Fruit fly (Drosophila melanogaster) whole organism, embryonic: Measurements from ENCODE around the gene CG6891.
A peak's percentile ranks its signal among the peaks of the same experiment; 100 is the strongest.

Experiments
- Abd-B ChIP-seq: fragments of 200-800 bp; sonication (Bioruptor generic); optimal IDR thresholded peaks from 2 replicates; lab custom pipeline; 2018; ENCODE audit warnings: missing biosample characterization, mild to moderate bottlenecking, missing genetic modification characterization, moderate library complexity
- Bdp1 ChIP-seq: fragments of 200-800 bp; sonication (Bioruptor generic); optimal IDR thresholded peaks from 3 replicates; lab custom pipeline; 2016; ENCODE audit warnings: missing biosample characterization, missing genetic modification characterization
- C15 ChIP-seq: fragments of 200-800 bp; sonication (Bioruptor generic); IDR thresholded peaks from 3 replicates; pipeline ENCODE4 v1.3.6; 2022; ENCODE audit warnings: missing biosample characterization, missing genetic modification characterization
- CG10431 ChIP-seq: fragments of 200-800 bp; sonication (Bioruptor generic); optimal IDR thresholded peaks from 3 replicates; lab custom pipeline; 2018; ENCODE audit warnings: missing biosample characterization, mild to moderate bottlenecking, missing genetic modification characterization
- CG13894 ChIP-seq: fragments of 200-800 bp; sonication (Bioruptor generic); optimal IDR thresholded peaks from 3 replicates; lab custom pipeline; 2018; ENCODE audit warnings: missing biosample characterization, mild to moderate bottlenecking, missing genetic modification characterization, moderate library complexity
- CG14965 ChIP-seq: fragments of 200-800 bp; sonication (Bioruptor generic); optimal IDR thresholded peaks from 2 replicates; lab custom pipeline; 2016; ENCODE audit warnings: missing biosample characterization, missing genetic modification characterization, borderline replicate concordance
- CG15011 ChIP-seq: fragments of 200-800 bp; sonication (Bioruptor generic); optimal IDR thresholded peaks from 3 replicates; lab custom pipeline; 2018; ENCODE audit warnings: missing biosample characterization, mild to moderate bottlenecking, missing genetic modification characterization
- CG17361 ChIP-seq: fragments of 200-800 bp; sonication (Bioruptor generic); IDR thresholded peaks from 3 replicates; pipeline ENCODE4 v1.3.6; 2022; ENCODE audit warnings: missing biosample characterization, missing genetic modification characterization
- CG17568 ChIP-seq: fragments of 200-800 bp; sonication (Bioruptor generic); optimal IDR thresholded peaks from 2 replicates; lab custom pipeline; 2018; ENCODE audit warnings: missing biosample characterization, mild to moderate bottlenecking, missing genetic modification characterization, moderate library complexity
- CG3065 ChIP-seq: fragments of 200-800 bp; sonication (Bioruptor generic); optimal IDR thresholded peaks from 2 replicates; lab custom pipeline; 2016; ENCODE audit warnings: missing biosample characterization, missing genetic modification characterization
- CG31388 ChIP-seq: fragments of 200-800 bp; sonication (Bioruptor generic); optimal IDR thresholded peaks from 2 replicates; lab custom pipeline; 2016; ENCODE audit warnings: missing biosample characterization, missing genetic modification characterization
- CG3407 ChIP-seq: fragments of 200-800 bp; sonication (Bioruptor generic); optimal IDR thresholded peaks from 2 replicates; lab custom pipeline; 2018; ENCODE audit warnings: missing biosample characterization, mild to moderate bottlenecking, missing genetic modification characterization
- CG4707 ChIP-seq: fragments of 200-800 bp; sonication (Bioruptor generic); optimal IDR thresholded peaks from 2 replicates; lab custom pipeline; 2018; ENCODE audit warnings: missing biosample characterization, mild to moderate bottlenecking, missing genetic modification characterization, moderate library complexity
- CG6689 ChIP-seq: fragments of 200-800 bp; sonication (Bioruptor generic); IDR thresholded peaks from 2 replicates; pipeline ENCODE4 v1.3.6; 2022; ENCODE audit warnings: missing biosample characterization, missing genetic modification characterization
- CG7839 ChIP-seq: fragments of 200-800 bp; sonication (Bioruptor generic); optimal IDR thresholded peaks from 3 replicates; lab custom pipeline; 2018; ENCODE audit warnings: missing biosample characterization, mild to moderate bottlenecking, missing genetic modification characterization, moderate library complexity
- CG8290 ChIP-seq, 3 experiments: fragments of 200-800 bp; sonication (Bioruptor generic); optimal IDR thresholded peaks; 2 replicates each; lab custom pipeline; 2016 to 2019; ENCODE audit warnings: missing biosample characterization in 3 of 3, missing genetic modification characterization in 3 of 3, mild to moderate bottlenecking in 2 of 3, moderate library complexity in 1 of 3
- CG8924 ChIP-seq: fragments of 200-800 bp; optimal IDR thresholded peaks from 3 replicates; lab custom pipeline; 2019; ENCODE audit warnings: missing biosample characterization, mild to moderate bottlenecking, missing genetic modification characterization, moderate library complexity
- Dad ChIP-seq: fragments of 200-800 bp; sonication (Bioruptor generic); optimal IDR thresholded peaks from 3 replicates; lab custom pipeline; 2016; ENCODE audit warnings: missing biosample characterization, missing genetic modification characterization
- Drgx ChIP-seq: fragments of 200-800 bp; sonication (Bioruptor generic); IDR thresholded peaks from 2 replicates; pipeline ENCODE4 v1.3.6; 2022; ENCODE audit warnings: missing biosample characterization, missing genetic modification characterization
- Fer2 ChIP-seq: fragments of 200-800 bp; sonication (Bioruptor generic); optimal IDR thresholded peaks from 2 replicates; lab custom pipeline; 2018; ENCODE audit warnings: missing biosample characterization, mild to moderate bottlenecking, missing genetic modification characterization, moderate library complexity
- HLH3B ChIP-seq: fragments of 200-800 bp; sonication (Bioruptor generic); IDR thresholded peaks from 2 replicates; pipeline ENCODE4 v1.3.6; 2022; ENCODE audit warnings: missing biosample characterization, missing genetic modification characterization
- Hr51 ChIP-seq, 2 experiments: fragments of 200-800 bp; sonication (Bioruptor generic); optimal IDR thresholded peaks; 2 replicates in 1 of 2; 3 replicates in 1 of 2; lab custom pipeline; 2016 to 2018; ENCODE audit warnings: missing biosample characterization in 2 of 2, missing genetic modification characterization in 2 of 2, mild to moderate bottlenecking in 1 of 2, moderate library complexity in 1 of 2
- Hsf ChIP-seq: fragments of 200-800 bp; sonication (Bioruptor generic); optimal IDR thresholded peaks from 3 replicates; lab custom pipeline; 2016; ENCODE audit warnings: missing biosample characterization, missing genetic modification characterization
- Lhr ChIP-seq: fragments of 200-800 bp; sonication (Bioruptor generic); optimal IDR thresholded peaks from 3 replicates; lab custom pipeline; 2017; ENCODE audit warnings: mild to moderate bottlenecking, missing biosample characterization, missing genetic modification reagents, missing genetic modification characterization
- Med ChIP-seq: fragments of 200-800 bp; sonication (Bioruptor generic); peaks from one replicate; lab custom pipeline; 2016; ENCODE audit warnings: missing biosample characterization, missing genetic modification characterization, mild to moderate bottlenecking, inconsistent platforms, moderate library complexity
- Ssrp ChIP-seq: fragments of 200-800 bp; sonication (Bioruptor generic); optimal IDR thresholded peaks from 2 replicates; lab custom pipeline; 2018; ENCODE audit warnings: missing biosample characterization, mild to moderate bottlenecking, missing genetic modification characterization, moderate library complexity
- Stat92E ChIP-seq, 3 experiments: fragments of >200 bp in 2 of 3; fragments of 200-800 bp in 1 of 3; sonication (Bioruptor generic) in 1 of 3; optimal IDR thresholded peaks; 2 replicates each; lab custom pipeline; 2017 to 2019; ENCODE audit warnings: missing biosample characterization in 3 of 3, missing genetic modification characterization in 3 of 3, mild to moderate bottlenecking in 1 of 3, moderate library complexity in 1 of 3
- Taf1 ChIP-seq: fragments of 200-800 bp; sonication (Bioruptor generic); IDR thresholded peaks from 2 replicates; pipeline ENCODE4 v1.3.6; 2022; ENCODE audit warnings: missing biosample characterization, missing genetic modification characterization
- Vsx1 ChIP-seq: fragments of 200-800 bp; sonication (Bioruptor generic); optimal IDR thresholded peaks from 2 replicates; lab custom pipeline; 2017; ENCODE audit warnings: missing biosample characterization, mild to moderate bottlenecking, missing genetic modification characterization, missing genetic modification reagents
- bbx ChIP-seq: fragments of 200-800 bp; sonication (Bioruptor generic); IDR thresholded peaks from 2 replicates; pipeline ENCODE4 v1.3.6; 2022; ENCODE audit warnings: missing biosample characterization, missing genetic modification characterization; ENCODE audit not compliant: partially characterized antibody
- chn ChIP-seq: fragments of 200-800 bp; sonication (Bioruptor generic); optimal IDR thresholded peaks from 2 replicates; lab custom pipeline; 2016; ENCODE audit warnings: missing biosample characterization, missing genetic modification characterization
- ci ChIP-seq: fragments of 200-800 bp; sonication (Bioruptor generic); IDR thresholded peaks from 3 replicates; pipeline ENCODE4 v1.3.6; 2022; ENCODE audit warnings: missing biosample characterization, missing genetic modification characterization
- disco-r ChIP-seq: fragments of 200-800 bp; sonication (Bioruptor generic); optimal IDR thresholded peaks from 2 replicates; lab custom pipeline; 2016; ENCODE audit warnings: missing biosample characterization, missing genetic modification characterization
- dmrt11E ChIP-seq: fragments of 200-800 bp; sonication (Bioruptor generic); optimal IDR thresholded peaks from 3 replicates; lab custom pipeline; 2018; ENCODE audit warnings: missing biosample characterization, mild to moderate bottlenecking, missing genetic modification characterization, moderate library complexity
- fd102C ChIP-seq: fragments of 200-800 bp; sonication (Bioruptor generic); optimal IDR thresholded peaks from 2 replicates; lab custom pipeline; 2018; ENCODE audit warnings: missing biosample characterization, mild to moderate bottlenecking, missing genetic modification characterization, moderate library complexity
- fd96Cb ChIP-seq: fragments of 200-800 bp; sonication (Bioruptor generic); optimal IDR thresholded peaks from 2 replicates; lab custom pipeline; 2018; ENCODE audit warnings: missing biosample characterization, mild to moderate bottlenecking, missing genetic modification characterization, moderate library complexity
- gcm ChIP-seq: fragments of 200-800 bp; sonication (Bioruptor generic); optimal IDR thresholded peaks from 2 replicates; lab custom pipeline; 2019; ENCODE audit warnings: missing biosample characterization, mild to moderate bottlenecking, missing genetic modification characterization, moderate library complexity
- ind ChIP-seq: fragments of 200-800 bp; sonication (Bioruptor generic); optimal IDR thresholded peaks from 3 replicates; lab custom pipeline; 2016; ENCODE audit warnings: missing biosample characterization, missing genetic modification characterization
- prd ChIP-seq, 3 experiments: fragments of >200 bp in 2 of 3; fragments of 200-800 bp in 1 of 3; sonication (Bioruptor generic) in 1 of 3; optimal IDR thresholded peaks in 2 of 3; IDR thresholded peaks in 1 of 3; 2 replicates in 2 of 3; 3 replicates in 1 of 3; pipeline versions ENCODE4 v1.3.6 to Lab custom; 2017 to 2022; ENCODE audit warnings: missing biosample characterization in 1 of 3, missing genetic modification characterization in 1 of 3
- ranshi ChIP-seq: fragments of 200-800 bp; sonication (Bioruptor generic); IDR thresholded peaks from 2 replicates; pipeline ENCODE4 v1.3.6; 2022; ENCODE audit warnings: missing biosample characterization, missing genetic modification characterization
- sc ChIP-seq, 3 experiments: fragments of >200 bp in 2 of 3; fragments of 200-800 bp in 1 of 3; sonication (Bioruptor generic) in 1 of 3; optimal IDR thresholded peaks; 2 replicates in 2 of 3; 3 replicates in 1 of 3; lab custom pipeline; 2017; ENCODE audit warnings: mild to moderate bottlenecking in 1 of 3, missing biosample characterization in 1 of 3, missing genetic modification characterization in 1 of 3, missing genetic modification reagents in 1 of 3
- sisA ChIP-seq: fragments of 200-800 bp; sonication (Bioruptor generic); IDR thresholded peaks from 2 replicates; pipeline ENCODE4 v1.3.6; 2022; ENCODE audit warnings: missing biosample characterization, missing genetic modification characterization
- sr ChIP-seq: fragments of 200-800 bp; sonication (Bioruptor generic); IDR thresholded peaks from 3 replicates; pipeline ENCODE4 v1.3.6; 2022; ENCODE audit warnings: missing biosample characterization, missing genetic modification characterization
- tin ChIP-seq: fragments of 200-800 bp; sonication (Bioruptor generic); optimal IDR thresholded peaks from 3 replicates; lab custom pipeline; 2016; ENCODE audit warnings: missing biosample characterization, missing genetic modification characterization
- tio ChIP-seq: fragments of 200-800 bp; sonication (Bioruptor generic); optimal IDR thresholded peaks from 2 replicates; lab custom pipeline; 2017; ENCODE audit warnings: missing biosample characterization, missing genetic modification characterization, inconsistent platforms
- unpg ChIP-seq: fragments of 200-800 bp; sonication (Bioruptor generic); optimal IDR thresholded peaks from 3 replicates; lab custom pipeline; 2018; ENCODE audit warnings: missing biosample characterization, mild to moderate bottlenecking, missing genetic modification characterization, moderate library complexity
- wor ChIP-seq: fragments of 200-800 bp; sonication (Bioruptor generic); IDR thresholded peaks from 2 replicates; pipeline ENCODE4 v1.3.6; 2022; ENCODE audit warnings: missing biosample characterization, missing genetic modification characterization

Gene CG6891

DNA sequence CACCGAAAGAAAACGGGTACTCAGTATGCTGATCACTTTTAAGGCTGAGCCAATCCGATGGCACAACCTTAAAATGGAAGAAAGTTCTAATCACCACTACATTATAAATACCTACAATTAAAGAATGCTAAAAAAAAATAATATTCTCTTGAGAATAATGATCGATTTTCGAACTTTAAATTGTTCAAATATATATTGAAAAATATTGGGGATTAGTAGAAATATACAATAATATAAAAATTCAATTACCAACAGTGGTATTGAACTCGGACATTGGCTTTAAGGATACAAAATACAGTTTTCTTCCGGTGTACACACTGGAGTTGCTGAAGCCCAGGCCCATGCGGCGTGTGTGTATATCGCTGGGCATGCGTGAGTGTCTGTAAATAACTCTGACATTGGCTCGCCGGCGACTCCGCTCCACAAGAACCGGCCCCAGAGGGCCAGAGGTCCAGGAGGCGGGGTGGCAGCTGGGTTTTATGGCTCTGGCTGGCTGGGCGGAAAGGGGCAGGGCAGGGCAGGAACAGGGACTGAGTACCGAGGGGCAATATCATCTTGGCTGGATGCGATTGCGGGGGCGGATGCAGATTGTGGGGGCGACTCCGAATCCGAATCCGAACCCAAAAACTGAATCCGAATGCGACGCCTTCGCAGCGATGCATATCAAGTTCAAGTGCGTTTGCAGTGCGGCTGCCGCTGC lies 961 bp downstream of the CG6891 start (continued):
- no peak for TF ChIP-seq Dad (GFP tag; lab: Kevin White, UChicago)
- TF ChIP-seq Vsx1 (GFP tag; lab: Kevin White, UChicago), result peak; percentile 44
- no peak for TF ChIP-seq disco-r (GFP tag; lab: Kevin White, UChicago)
- peak; percentile 64 for TF ChIP-seq Drgx (GFP tag; lab: Robert Waterston, UW)
- TF ChIP-seq CG13894 (tag; lab: Kevin White, UChicago), result no peak
- TF ChIP-seq CG3407 (GFP tag; lab: Kevin White, UChicago), result peak; percentile 61
- no peak for TF ChIP-seq ranshi (GFP tag; lab: Robert Waterston, UW)
- peak; percentile 51 for TF ChIP-seq CG8290 (GFP tag; optimal IDR thresholded peaks at IDR 0.05; lab: Kevin White, UChicago)
- no peak for TF ChIP-seq CG8290 (tag; optimal IDR thresholded peaks at IDR 0.05; lab: Kevin White, UChicago)
- no peak for TF ChIP-seq C15 (GFP tag; lab: Robert Waterston, UW)
- TF ChIP-seq Med (GFP tag; lab: Kevin White, UChicago), result peak; percentile 58
- peak; percentile 47 for TF ChIP-seq chn
- peak; percentile 30; the same call in 1 of the 2 replicates for TF ChIP-seq sisA (GFP tag; lab: Robert Waterston, UW)
- peak; percentile 79 for TF ChIP-seq CG7839 (tag; lab: Kevin White, UChicago)
- 0 out of 3 replicates have a peak, but pooled peaks have one; percentile 48 for TF ChIP-seq ci (GFP tag; lab: Robert Waterston, UW)
- no peak for TF ChIP-seq HLH3B
- peak in 1 of 2 experiments; percentile 60 for TF ChIP-seq Hr51 (GFP tag; optimal IDR thresholded peaks at IDR 0.05; lab: Kevin White, UChicago)
- peak; percentile 45 for TF ChIP-seq Hsf (GFP tag; lab: Kevin White, UChicago)
- TF ChIP-seq CG8924 (tag; lab: Kevin White, UChicago), result peak; percentile 73
- no peak for TF ChIP-seq CG15011
- TF ChIP-seq sc (optimal IDR thresholded peaks at IDR 0.05; lab: Kevin White, UChicago), result no peak
- peak; percentile 63 for TF ChIP-seq sc (GFP tag; optimal IDR thresholded peaks at IDR 0.05; lab: Kevin White, UChicago)
- peak; percentile 66 for TF ChIP-seq tio (GFP tag; lab: Kevin White, UChicago)
- TF ChIP-seq CG17568 (GFP tag; lab: Kevin White, UChicago), result no peak
- peak; percentile 51 for TF ChIP-seq wor
- TF ChIP-seq Taf1, result no peak
- no peak for TF ChIP-seq prd (optimal IDR thresholded peaks at IDR 0.05; lab: Kevin White, UChicago)
- TF ChIP-seq prd (GFP tag; IDR thresholded peaks at IDR 0.05; lab: Robert Waterston, UW), result peak; percentile 14; the same call in 1 of the 3 replicates
- peak; percentile 85 for TF ChIP-seq Ssrp (tag; lab: Kevin White, UChicago)
- TF ChIP-seq fd96Cb (tag; lab: Kevin White, UChicago), result peak; percentile 66
- no peak for TF ChIP-seq bbx (GFP tag; lab: Robert Waterston, UW)
- peak; percentile 31 for TF ChIP-seq CG6689 (GFP tag; lab: Robert Waterston, UW)
- no peak for TF ChIP-seq CG31388
- TF ChIP-seq gcm (GFP tag; lab: Kevin White, UChicago), result peak; percentile 72
- TF ChIP-seq dmrt11E (tag; lab: Kevin White, UChicago), result peak; percentile 89
- TF ChIP-seq Bdp1 (GFP tag; lab: Kevin White, UChicago), result peak; percentile 15
- TF ChIP-seq fd102C (GFP tag; lab: Kevin White, UChicago), result no peak
- TF ChIP-seq Abd-B, result peak; percentile 54
- peak; percentile 28 for TF ChIP-seq tin (GFP tag; lab: Kevin White, UChicago)
- TF ChIP-seq CG3065 (GFP tag; lab: Kevin White, UChicago), result no peak
- TF ChIP-seq CG10431 (GFP tag; lab: Kevin White, UChicago), result peak; percentile 65
- peak; percentile 63 for TF ChIP-seq unpg
- 0 out of 3 replicates have a peak, but pooled peaks have one; percentile 46 for TF ChIP-seq sr (GFP tag; lab: Robert Waterston, UW)
- peak; percentile 14 for TF ChIP-seq ind (GFP tag; lab: Kevin White, UChicago)
- peak; percentile 87 for TF ChIP-seq CG17361 (GFP tag; lab: Robert Waterston, UW)
- no peak for TF ChIP-seq Fer2 (tag; lab: Kevin White, UChicago)
- no peak for TF ChIP-seq CG14965 (GFP tag; lab: Kevin White, UChicago)
- peak in 1 of 3 experiments; percentile 55 for TF ChIP-seq Stat92E (GFP tag; optimal IDR thresholded peaks at IDR 0.05; lab: Kevin White, UChicago)
- TF ChIP-seq Lhr (GFP tag; lab: Kevin White, UChicago), result peak; percentile 52
- TF ChIP-seq CG4707 (GFP tag; lab: Kevin White, UChicago), result peak; percentile 19
